Fruit fly (Drosophila melanogaster): ENCODE results near the gene Pop4.
A peak's percentile ranks its signal among the peaks of the same experiment; 100 is the strongest.

The Pop4 gene

DNA sequence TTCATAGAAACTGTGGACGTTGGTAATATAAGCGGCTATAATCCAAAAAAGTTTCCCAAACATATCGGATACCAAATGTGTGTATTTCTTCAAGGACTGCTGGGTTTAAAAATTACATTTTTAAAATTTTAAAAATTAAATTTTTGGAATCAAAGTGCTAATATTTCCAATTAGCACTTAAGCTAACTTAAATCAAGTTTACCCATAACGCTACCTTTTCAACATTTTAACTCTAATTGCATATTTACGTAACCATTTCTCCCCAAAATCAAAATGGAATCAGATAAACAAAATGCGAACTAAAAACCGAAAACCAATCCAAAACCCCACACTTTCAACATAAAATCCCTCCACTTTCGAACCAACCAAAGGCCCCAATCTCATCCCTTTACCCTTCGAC, 32.2 kb downstream of the Pop4 start, which contains the start of gene CG43880:
Gene CG43880 (minus strand): TSS at position 101 of the 400 bp plus-strand sequence.
- TF ChIP-seq Sp1 (GFP tag; optimal IDR thresholded peaks at IDR 0.05) (no peak), GATAd (GFP tag; optimal IDR thresholded peaks at IDR 0.05) (no peak), brk (GFP tag; optimal IDR thresholded peaks at IDR 0.05) (no peak), Hr78 (GFP tag; optimal IDR thresholded peaks at IDR 0.05) (no peak), h (GFP tag; optimal IDR thresholded peaks at IDR 0.05) (no peak), CrebA (GFP tag; optimal IDR thresholded peaks at IDR 0.05; ENCODE audit: borderline replicate concordance) (no peak), Jra (GFP tag; optimal IDR thresholded peaks at IDR 0.05) (no peak), CG32264 (GFP tag; optimal IDR thresholded peaks at IDR 0.05) (no peak), psq (GFP tag; optimal IDR thresholded peaks at IDR 0.05) (no peak), OdsH (GFP tag; optimal IDR thresholded peaks at IDR 0.05) (no peak), br (GFP tag; optimal IDR thresholded peaks at IDR 0.05) (no peak)

DNA sequence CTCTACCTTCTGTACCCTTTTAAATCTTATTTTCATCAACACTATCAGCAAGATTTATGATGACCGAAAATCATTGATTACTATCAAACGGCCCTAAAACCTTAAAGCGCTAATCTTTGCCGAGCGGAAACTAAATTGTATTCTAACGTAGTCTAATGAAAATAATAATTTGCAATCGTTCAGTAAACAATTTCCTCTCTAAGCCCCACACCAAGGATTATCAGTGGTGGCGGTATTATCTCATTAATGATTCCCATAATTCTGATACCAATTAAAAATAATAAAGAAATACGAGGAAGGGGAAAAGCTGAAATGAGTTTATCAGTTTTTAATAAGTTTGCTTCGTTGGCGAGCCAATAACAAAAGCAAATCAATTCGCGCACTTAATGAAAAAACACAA, 34.5 kb downstream of the Pop4 start:
- TF ChIP-seq Dfd (GFP tag; optimal IDR thresholded peaks at IDR 0.05) = no peak
- TF ChIP-seq ey (GFP tag; optimal IDR thresholded peaks at IDR 0.05) = no peak
- no peak for TF ChIP-seq sv (GFP tag; optimal IDR thresholded peaks at IDR 0.05)
- no peak for TF ChIP-seq brk (GFP tag; optimal IDR thresholded peaks at IDR 0.05)
- no peak for TF ChIP-seq Rel (GFP tag; optimal IDR thresholded peaks at IDR 0.05)
- TF ChIP-seq Rel (tag; optimal IDR thresholded peaks at IDR 0.05) = no peak
- no peak for TF ChIP-seq Dif (GFP tag; optimal IDR thresholded peaks at IDR 0.05; ENCODE audit: partially characterized antibody)
- no peak for TF ChIP-seq foxo (GFP tag; optimal IDR thresholded peaks at IDR 0.05)
- no peak for TF ChIP-seq jim (GFP tag; optimal IDR thresholded peaks at IDR 0.05)
- TF ChIP-seq Abd-B (GFP tag; optimal IDR thresholded peaks at IDR 0.05) = no peak
- no peak for TF ChIP-seq Mio (GFP tag; optimal IDR thresholded peaks at IDR 0.05)
- no peak for TF ChIP-seq CrebA (GFP tag; optimal IDR thresholded peaks at IDR 0.05; ENCODE audit: borderline replicate concordance)
- TF ChIP-seq dmrt93B (GFP tag; optimal IDR thresholded peaks at IDR 0.05) = no peak
- no peak for TF ChIP-seq Myc (optimal IDR thresholded peaks at IDR 0.05)
- TF ChIP-seq HLH106 (tag; optimal IDR thresholded peaks at IDR 0.05) = no peak
- TF ChIP-seq Hr83 (GFP tag; optimal IDR thresholded peaks at IDR 0.05; ENCODE audit: poor library complexity, severe bottlenecking) = no peak
- no peak for TF ChIP-seq h (GFP tag; optimal IDR thresholded peaks at IDR 0.05)
- no peak for TF ChIP-seq CG9705 (GFP tag; optimal IDR thresholded peaks at IDR 0.05)
- TF ChIP-seq woc (GFP tag; optimal IDR thresholded peaks at IDR 0.05) = no peak
- no peak for TF ChIP-seq Jra (GFP tag; optimal IDR thresholded peaks at IDR 0.05)

DNA sequence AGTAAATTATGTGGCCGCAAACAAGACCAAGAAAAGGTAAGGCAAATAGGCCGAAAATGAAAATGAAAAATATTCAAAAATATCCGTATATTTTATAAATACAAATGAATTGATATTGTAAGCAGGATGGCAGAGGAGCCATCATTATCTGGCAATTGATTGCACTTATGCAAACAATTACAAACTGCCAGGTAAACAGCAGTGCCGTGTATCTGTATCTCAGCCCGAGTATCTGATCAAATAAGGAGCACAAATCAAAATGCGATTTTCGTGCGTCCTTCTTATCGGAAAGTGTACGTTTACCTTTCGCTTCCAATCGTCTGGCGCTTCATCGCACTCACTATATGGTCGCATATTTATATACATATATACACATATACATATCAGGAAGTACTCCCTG, 35.4 kb downstream of the Pop4 start:
- TF ChIP-seq Hr78 (GFP tag; optimal IDR thresholded peaks at IDR 0.05) (no peak), dmrt93B (GFP tag; optimal IDR thresholded peaks at IDR 0.05) (peak; percentile 4), Mio (GFP tag; optimal IDR thresholded peaks at IDR 0.05) (no peak), CG32264 (GFP tag; optimal IDR thresholded peaks at IDR 0.05) (no peak), psq (GFP tag; optimal IDR thresholded peaks at IDR 0.05) (peak; percentile 29), lola (GFP tag; optimal IDR thresholded peaks at IDR 0.05) (no peak), Hnf4 (GFP tag; optimal IDR thresholded peaks at IDR 0.05) (no peak), br (GFP tag; optimal IDR thresholded peaks at IDR 0.05) (no peak), tai (GFP tag; optimal IDR thresholded peaks at IDR 0.05) (no peak), h (GFP tag; optimal IDR thresholded peaks at IDR 0.05) (no peak), CrebA (GFP tag; optimal IDR thresholded peaks at IDR 0.05; ENCODE audit: borderline replicate concordance) (no peak), sage (GFP tag; optimal IDR thresholded peaks at IDR 0.05) (no peak), woc (GFP tag; optimal IDR thresholded peaks at IDR 0.05) (no peak), sv (GFP tag; optimal IDR thresholded peaks at IDR 0.05) (no peak), dl (GFP tag; optimal IDR thresholded peaks at IDR 0.05; ENCODE audit: insufficient read depth in 1 of 2, partially characterized antibody in 2 of 2) (no peak)

DNA sequence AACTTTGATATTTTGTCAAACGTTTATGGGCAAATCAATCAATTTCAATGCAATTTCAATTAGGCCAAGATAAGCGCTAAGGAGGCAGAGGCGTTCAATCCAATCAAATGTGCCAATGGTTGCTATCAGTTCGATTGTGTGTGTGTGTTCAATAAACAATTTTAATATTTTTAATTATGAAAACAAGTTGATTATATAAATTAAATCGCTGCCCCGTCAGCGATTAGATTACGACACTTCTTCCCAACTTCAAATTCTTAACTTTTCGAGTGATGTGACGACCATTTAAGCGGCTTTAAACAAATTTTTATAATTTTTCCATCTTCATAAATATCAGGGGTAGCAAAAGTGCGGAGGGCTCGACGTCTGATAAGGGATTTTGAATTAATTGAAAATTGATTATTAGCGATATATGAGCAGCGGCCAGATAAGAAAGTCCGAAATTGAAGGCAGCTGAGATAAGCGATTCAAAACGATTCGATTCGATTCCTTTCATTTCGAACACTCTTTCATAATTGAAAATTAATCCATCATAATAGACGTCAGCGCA, 36.0 kb downstream of the Pop4 start:
- TF ChIP-seq CrebA (GFP tag; optimal IDR thresholded peaks at IDR 0.05; ENCODE audit: borderline replicate concordance) = peak; percentile 42
- peak; percentile 34 for TF ChIP-seq h (GFP tag; optimal IDR thresholded peaks at IDR 0.05)
- no peak for TF ChIP-seq HLH106 (tag; optimal IDR thresholded peaks at IDR 0.05)
- peak; percentile 20 for TF ChIP-seq Sp1 (GFP tag; optimal IDR thresholded peaks at IDR 0.05)

DNA sequence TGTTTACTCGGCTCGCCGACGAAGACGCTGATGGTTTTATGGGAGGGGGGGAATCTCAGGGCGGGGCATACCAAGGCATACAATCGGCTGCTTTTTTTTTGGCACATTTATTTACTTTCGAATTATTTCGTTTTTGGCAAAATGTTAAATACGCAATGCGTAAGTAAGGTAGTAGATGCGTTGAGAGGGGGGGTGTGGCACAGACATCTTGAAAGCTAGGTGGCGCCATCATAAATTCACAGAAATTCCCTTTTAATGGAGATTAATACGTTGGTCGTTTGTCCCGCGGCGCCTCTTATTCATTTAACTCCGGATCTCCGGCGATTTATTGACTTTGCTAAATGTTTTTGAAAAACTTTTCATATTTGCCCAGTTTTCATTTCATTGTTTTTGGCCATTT, 36.9 kb downstream of the Pop4 start:
- TF ChIP-seq brk (GFP tag; optimal IDR thresholded peaks at IDR 0.05) = no peak
- no peak for TF ChIP-seq Dif (GFP tag; optimal IDR thresholded peaks at IDR 0.05; ENCODE audit: partially characterized antibody)
- no peak for TF ChIP-seq GATAd (GFP tag; optimal IDR thresholded peaks at IDR 0.05)
- no peak for TF ChIP-seq Dfd (GFP tag; optimal IDR thresholded peaks at IDR 0.05)
- no peak for TF ChIP-seq Vsx2 (GFP tag; optimal IDR thresholded peaks at IDR 0.05; ENCODE audit: partially characterized antibody)
- TF ChIP-seq CrebA (GFP tag; optimal IDR thresholded peaks at IDR 0.05; ENCODE audit: borderline replicate concordance) = no peak
- no peak for TF ChIP-seq psq (GFP tag; optimal IDR thresholded peaks at IDR 0.05)
- TF ChIP-seq CG32264 (GFP tag; optimal IDR thresholded peaks at IDR 0.05) = no peak
- no peak for TF ChIP-seq ey (GFP tag; optimal IDR thresholded peaks at IDR 0.05)

Data from whole organism, wandering third instar larva.